Worm (Caenorhabditis elegans): Measurements from ENCODE around the gene ZK1055.6.

- TF ChIP-seq unc-62 (GFP tag; optimal IDR thresholded peaks at IDR 0.05) (no peak), mep-1 (tag; optimal IDR thresholded peaks at IDR 0.05) (no peak), snpc-4 (tag; optimal IDR thresholded peaks at IDR 0.05) (no peak), nhr-28 (tag; optimal IDR thresholded peaks at IDR 0.05) (no peak), nhr-76 (tag; optimal IDR thresholded peaks at IDR 0.05) (no peak)
These were observed 44.3 kb downstream of the ZK1055.6 start, which contains the start of gene spp-20 for ce11 chrV:6558103-6558502.

Data from whole organism, mixed stage, embryonic.